Worm (Caenorhabditis elegans): ENCODE measurements around the gene srbc-77.
"Not testable (repeated sequence)": the region's sequence is repeated elsewhere in the genome, so short reads cannot be mapped to it uniquely, and the experiment has no call there.

- not testable (repeated sequence) for TF ChIP-seq fos-1 (tag; optimal IDR thresholded peaks at IDR 0.05); ceh-62 (tag; optimal IDR thresholded peaks at IDR 0.05); Y105C5A.15 (GFP tag; IDR thresholded peaks at IDR 0.05); unc-39 (tag; optimal IDR thresholded peaks at IDR 0.05); pqm-1 (tag; optimal IDR thresholded peaks at IDR 0.05); nhr-77 (tag; optimal IDR thresholded peaks at IDR 0.05); ceh-32 (tag; optimal IDR thresholded peaks at IDR 0.05; ENCODE audit: poor library complexity); nhr-76 (tag; optimal IDR thresholded peaks at IDR 0.05); lin-13 (GFP tag; optimal IDR thresholded peaks at IDR 0.05); skn-1 (tag; optimal IDR thresholded peaks at IDR 0.05); nhr-28 (tag; optimal IDR thresholded peaks at IDR 0.05); Y48G9A.11 (GFP tag; IDR thresholded peaks at IDR 0.05); tag-97 (GFP tag; IDR thresholded peaks at IDR 0.05)
These were observed 24.5 kb upstream of the srbc-77 start, which contains the start of the genes F35E8.1 and F35E8.2 for ce11 chrV:15905530-15905929.
